Fruit fly (Drosophila melanogaster): Measurements from ENCODE around the gene GABA-B-R1.

GABA-B-R1 gene

dm6 chr2L:15039309-15039772 lies 23.2 kb downstream of the GABA-B-R1 start (continued):
- TF ChIP-seq NfI (GFP tag; optimal IDR thresholded peaks at IDR 0.05), result no peak
- no peak for TF ChIP-seq Hr3 (GFP tag; optimal IDR thresholded peaks at IDR 0.05)
- TF ChIP-seq scrt (GFP tag; optimal IDR thresholded peaks at IDR 0.05), result no peak
- peak; percentile 84 for TF ChIP-seq inv (GFP tag; IDR thresholded peaks at IDR 0.05; ENCODE audit: partially characterized antibody)
- TF ChIP-seq zf30C (GFP tag; optimal IDR thresholded peaks at IDR 0.05), result no peak
- no peak for TF ChIP-seq CG7928 (GFP tag; optimal IDR thresholded peaks at IDR 0.05)
- no peak for TF ChIP-seq Hr39 (optimal IDR thresholded peaks at IDR 0.05)
- TF ChIP-seq bigmax (GFP tag; optimal IDR thresholded peaks at IDR 0.05), result peak; percentile 2
- no peak for TF ChIP-seq Atf-2 (GFP tag; optimal IDR thresholded peaks at IDR 0.05)
- no peak for TF ChIP-seq onecut (GFP tag; IDR thresholded peaks at IDR 0.05)
- TF ChIP-seq sens (GFP tag), result peak; percentile 82
- no peak for TF ChIP-seq croc (GFP tag; conservative IDR thresholded peaks at IDR 0.05)
- TF ChIP-seq Sin3A (optimal IDR thresholded peaks at IDR 0.05), result peak; percentile 77
- no peak for TF ChIP-seq CG15696 (tag; optimal IDR thresholded peaks at IDR 0.05)
- TF ChIP-seq NFAT (GFP tag; IDR thresholded peaks at IDR 0.05), result peak; percentile 72
- no peak for TF ChIP-seq pfk (GFP tag; optimal IDR thresholded peaks at IDR 0.05)
- no peak for TF ChIP-seq fd96Cb (tag; optimal IDR thresholded peaks at IDR 0.05)
- TF ChIP-seq CG4404 (GFP tag; IDR thresholded peaks at IDR 0.05), result no peak
- TF ChIP-seq CG9932 (GFP tag; IDR thresholded peaks at IDR 0.05), result peak; percentile 84
- TF ChIP-seq fd3F (GFP tag; optimal IDR thresholded peaks at IDR 0.05), result no peak
- TF ChIP-seq pita (GFP tag; optimal IDR thresholded peaks at IDR 0.05), result no peak
- peak; percentile 85 for TF ChIP-seq mld (GFP tag; IDR thresholded peaks at IDR 0.05; ENCODE audit: partially characterized antibody)
- peak; percentile 8 for TF ChIP-seq CG34376 (GFP tag; optimal IDR thresholded peaks at IDR 0.05)
- TF ChIP-seq CG5245 (GFP tag; optimal IDR thresholded peaks at IDR 0.05), result no peak
- TF ChIP-seq CG13123 (GFP tag; optimal IDR thresholded peaks at IDR 0.05), result no peak
- TF ChIP-seq bsh (GFP tag; optimal IDR thresholded peaks at IDR 0.05), result no peak
- no peak for TF ChIP-seq CG6254 (GFP tag; optimal IDR thresholded peaks at IDR 0.05)
- no peak for TF ChIP-seq CG30020 (tag; optimal IDR thresholded peaks at IDR 0.05)
- peak; percentile 86 for TF ChIP-seq Ets65A (GFP tag)
- TF ChIP-seq CG14965 (GFP tag; optimal IDR thresholded peaks at IDR 0.05; ENCODE audit: borderline replicate concordance), result no peak
- no peak for TF ChIP-seq dati (GFP tag; IDR thresholded peaks at IDR 0.05)
- peak; percentile 46 for TF ChIP-seq mam (GFP tag; optimal IDR thresholded peaks at IDR 0.05)
- no peak for TF ChIP-seq CG16779 (GFP tag; IDR thresholded peaks at IDR 0.05)
- TF ChIP-seq br (optimal IDR thresholded peaks at IDR 0.05), result no peak
- TF ChIP-seq oc (tag; optimal IDR thresholded peaks at IDR 0.05), result no peak
- no peak for TF ChIP-seq CG5953 (GFP tag; IDR thresholded peaks at IDR 0.05)
- TF ChIP-seq Sry-β (GFP tag; optimal IDR thresholded peaks at IDR 0.05), result peak; percentile 92
- TF ChIP-seq CG10462 (GFP tag; optimal IDR thresholded peaks at IDR 0.05), result no peak
- no peak for TF ChIP-seq Poxn (GFP tag; IDR thresholded peaks at IDR 0.05)
- TF ChIP-seq Hmx (GFP tag; optimal IDR thresholded peaks at IDR 0.05), result no peak
- TF ChIP-seq danr (GFP tag; IDR thresholded peaks at IDR 0.05), result no peak
- TF ChIP-seq jumu (GFP tag; optimal IDR thresholded peaks at IDR 0.05), result no peak
- peak; percentile 83 for TF ChIP-seq vnd (GFP tag; IDR thresholded peaks at IDR 0.05; ENCODE audit: partially characterized antibody)
- TF ChIP-seq CG13894 (tag; optimal IDR thresholded peaks at IDR 0.05), result no peak
- TF ChIP-seq CG3726 (GFP tag; IDR thresholded peaks at IDR 0.05), result no peak
- no peak for TF ChIP-seq kni (GFP tag; optimal IDR thresholded peaks at IDR 0.05)
- no peak for TF ChIP-seq repo (GFP tag; optimal IDR thresholded peaks at IDR 0.05)
- no peak for TF ChIP-seq CG10979 (tag; optimal IDR thresholded peaks at IDR 0.05)
- no peak for TF ChIP-seq Lhr (GFP tag; optimal IDR thresholded peaks at IDR 0.05)
- peak; percentile 25 for TF ChIP-seq tin (GFP tag; optimal IDR thresholded peaks at IDR 0.05)
- TF ChIP-seq pb (GFP tag; optimal IDR thresholded peaks at IDR 0.05), result no peak
- TF ChIP-seq CG31365 (tag; optimal IDR thresholded peaks at IDR 0.05), result peak; percentile 28
- TF ChIP-seq MBD-R2 (GFP tag; IDR thresholded peaks at IDR 0.05), result peak; percentile 87
